Worm (Caenorhabditis elegans) whole organism, early embryonic: ENCODE results near the gene mcm-10.

Source experiments
- B0310.2 ChIP-seq: sonication (generic microtip); optimal IDR thresholded peaks from 2 replicates; lab custom pipeline; 2016; ENCODE audit warnings: mild to moderate bottlenecking, missing genetic modification characterization, missing compliant biosample characterization
- F13C5.2 ChIP-seq: sonication (generic microtip); optimal IDR thresholded peaks from 2 replicates; lab custom pipeline; 2017; ENCODE audit warnings: mild to moderate bottlenecking, missing genetic modification characterization, inconsistent platforms, missing compliant biosample characterization
- aly-1 ChIP-seq: sonication (generic microtip); optimal IDR thresholded peaks from 2 replicates; lab custom pipeline; 2016; ENCODE audit warnings: missing genetic modification characterization, missing compliant biosample characterization
- ceh-13 ChIP-seq: fragments of 200-800 bp; sonication (Bioruptor generic); optimal IDR thresholded peaks from 2 replicates; lab custom pipeline; 2018; ENCODE audit warnings: mild to moderate bottlenecking, missing genetic modification characterization, missing compliant biosample characterization
- ceh-36 ChIP-seq: sonication (generic microtip); optimal IDR thresholded peaks from 2 replicates; lab custom pipeline; 2016; ENCODE audit warnings: missing genetic modification characterization, inconsistent platforms, missing compliant biosample characterization
- ets-7 ChIP-seq: sonication (generic microtip); optimal IDR thresholded peaks from 2 replicates; lab custom pipeline; 2016; ENCODE audit warnings: missing genotype, missing genetic modification characterization, missing compliant biosample characterization
- flt-1 ChIP-seq: fragments of 200-800 bp; sonication (Bioruptor generic); IDR thresholded peaks from 2 replicates; pipeline ENCODE4 v1.3.6; 2022; ENCODE audit warnings: missing genetic modification characterization, missing compliant biosample characterization
- hmbx-1 ChIP-seq: sonication (generic microtip); optimal IDR thresholded peaks from 2 replicates; lab custom pipeline; 2016; ENCODE audit warnings: mild to moderate bottlenecking, missing genetic modification characterization, missing compliant biosample characterization
- hmg-4 ChIP-seq: fragments of 200-800 bp; sonication (Bioruptor generic); optimal IDR thresholded peaks from 2 replicates; lab custom pipeline; 2018; ENCODE audit warnings: mild to moderate bottlenecking, missing genetic modification characterization, missing compliant biosample characterization
- hnd-1 ChIP-seq: sonication (generic microtip); optimal IDR thresholded peaks from 2 replicates; lab custom pipeline; 2016; ENCODE audit warnings: missing genetic modification characterization, missing compliant biosample characterization
- pes-1 ChIP-seq: fragments of 200-800 bp; sonication (Bioruptor generic); IDR thresholded peaks from 2 replicates; pipeline ENCODE4 v1.3.6; 2022; ENCODE audit warnings: missing genetic modification reagents, missing genetic modification characterization, missing compliant biosample characterization
- scrt-1 ChIP-seq: fragments of 200-800 bp; sonication (Bioruptor generic); IDR thresholded peaks from 2 replicates; pipeline ENCODE4 v1.3.6; 2022; ENCODE audit warnings: missing genetic modification characterization, missing compliant biosample characterization
- sea-1 ChIP-seq: fragments of 200-800 bp; sonication (Bioruptor generic); conservative IDR thresholded peaks from 2 replicates; pipeline ENCODE4 v1.3.6; 2022; ENCODE audit warnings: missing genetic modification characterization, missing compliant biosample characterization
- tbx-11 ChIP-seq: fragments of 200-800 bp; sonication (Bioruptor generic); IDR thresholded peaks from 2 replicates; pipeline ENCODE4 v1.3.6; 2022; ENCODE audit warnings: missing genetic modification characterization, missing compliant biosample characterization
- tbx-37 ChIP-seq: fragments of 200-800 bp; sonication (Bioruptor generic); conservative IDR thresholded peaks from 2 replicates; pipeline ENCODE4 v1.3.6; 2022; ENCODE audit warnings: missing genetic modification reagents, missing genetic modification characterization, missing compliant biosample characterization
- tra-4 ChIP-seq: sonication (generic microtip); optimal IDR thresholded peaks from 2 replicates; lab custom pipeline; 2017; ENCODE audit warnings: missing genetic modification characterization, missing compliant biosample characterization

mcm-10 gene

DNA sequence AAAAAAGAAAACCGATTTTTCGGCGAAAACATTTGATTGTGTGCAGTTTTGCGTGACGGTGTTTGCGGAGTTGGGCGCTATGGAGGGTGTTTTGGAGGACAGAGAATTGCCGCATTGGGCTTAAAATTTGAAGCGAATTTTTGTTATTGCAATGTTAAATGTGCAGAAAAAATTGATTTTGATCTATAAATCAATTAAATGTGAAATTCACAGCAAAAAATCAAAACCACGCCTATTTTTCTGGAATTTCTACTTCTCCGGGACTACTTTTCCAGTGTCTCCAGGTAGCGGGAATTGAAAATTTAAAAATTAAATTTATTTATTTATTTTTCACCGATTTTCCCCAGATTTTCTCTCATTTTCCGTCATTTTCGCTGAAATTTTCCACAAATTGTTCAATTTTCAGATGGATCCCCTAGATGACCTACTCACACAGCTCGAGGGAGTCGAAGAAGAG is at the start of gene mcm-10:
Gene mcm-10 (plus strand): TSS at position 407 of the 457 bp plus-strand sequence.
- TF ChIP-seq hnd-1 (tag; lab: Kevin White, UChicago) (peak; percentile 15), flt-1 (peak; percentile 36; the same call in 1 of the 2 replicates), pes-1 (GFP tag; lab: Robert Waterston, UW) (peak; percentile 59), ets-7 (peak; percentile 64), ceh-13 (GFP tag; lab: Kevin White, UChicago) (peak; percentile 37), tra-4 (tag; lab: Kevin White, UChicago) (peak; percentile 35), tbx-37 (GFP tag; lab: Robert Waterston, UW) (peak; percentile 50; the same call in 1 of the 2 replicates), hmg-4 (GFP tag; lab: Kevin White, UChicago) (no peak), tbx-11 (GFP tag; lab: Robert Waterston, UW) (no peak), F13C5.2 (tag; lab: Kevin White, UChicago) (peak; percentile 85), B0310.2 (tag; lab: Kevin White, UChicago) (peak; percentile 37), aly-1 (tag; lab: Kevin White, UChicago) (no peak)

DNA sequence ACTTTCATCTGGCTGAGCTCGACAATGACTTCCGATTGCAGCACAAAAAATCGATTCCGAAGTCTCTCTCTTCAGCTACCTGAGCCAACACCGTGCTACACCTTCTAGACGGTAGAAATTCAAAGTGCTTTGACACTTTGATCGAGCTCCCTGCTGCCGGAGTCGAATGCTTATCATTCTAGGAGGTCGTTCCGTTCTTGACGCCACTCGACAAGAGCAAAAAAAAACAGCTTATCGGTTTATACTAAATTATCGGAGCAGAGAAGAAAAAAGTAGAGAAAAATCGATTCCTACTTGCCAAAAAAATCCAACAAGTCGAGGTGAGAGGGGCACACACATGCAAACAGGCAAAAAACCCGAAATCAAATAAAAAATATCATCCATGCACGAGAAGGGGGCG is 48.8 kb upstream of the mcm-10 start:
- TF ChIP-seq ceh-36 (tag; lab: Kevin White, UChicago): no peak
- no peak for TF ChIP-seq flt-1
- no peak for TF ChIP-seq hmg-4 (GFP tag; lab: Kevin White, UChicago)
- TF ChIP-seq pes-1 (GFP tag; lab: Robert Waterston, UW): no peak
- no peak for TF ChIP-seq sea-1
- TF ChIP-seq tbx-37 (GFP tag; lab: Robert Waterston, UW): no peak
- no peak for TF ChIP-seq hnd-1 (tag; lab: Kevin White, UChicago)
- no peak for TF ChIP-seq hmbx-1 (tag; lab: Kevin White, UChicago)
- no peak for TF ChIP-seq tbx-11 (GFP tag; lab: Robert Waterston, UW)
- TF ChIP-seq aly-1 (tag; lab: Kevin White, UChicago): no peak
- TF ChIP-seq B0310.2 (tag; lab: Kevin White, UChicago): no peak
- no peak for TF ChIP-seq ceh-13 (GFP tag; lab: Kevin White, UChicago)

DNA sequence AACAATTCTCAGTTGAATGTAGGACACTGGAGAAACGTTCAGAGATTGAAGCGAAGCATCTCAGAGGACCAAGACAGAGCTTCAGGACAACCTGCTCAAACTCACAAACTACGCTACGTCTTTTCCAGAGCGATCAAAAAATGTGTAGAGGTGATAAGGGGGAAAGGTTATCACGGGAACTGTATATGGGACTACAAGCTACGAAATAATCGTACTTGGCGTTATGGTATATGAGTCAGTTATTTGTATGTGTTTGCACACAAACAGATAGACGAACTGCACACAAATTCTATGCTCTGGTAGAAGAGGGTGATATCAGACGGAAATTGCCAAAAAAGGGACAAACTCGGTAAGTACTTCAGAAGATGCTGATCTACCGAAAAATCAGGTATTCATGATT is 48.2 kb upstream of the mcm-10 start:
- no peak for TF ChIP-seq flt-1
- no peak for TF ChIP-seq scrt-1 (GFP tag; lab: Robert Waterston, UW)
- no peak for TF ChIP-seq pes-1 (GFP tag; lab: Robert Waterston, UW)
- no peak for TF ChIP-seq F13C5.2 (tag; lab: Kevin White, UChicago)
- no peak for TF ChIP-seq hnd-1 (tag; lab: Kevin White, UChicago)
- no peak for TF ChIP-seq ets-7

DNA sequence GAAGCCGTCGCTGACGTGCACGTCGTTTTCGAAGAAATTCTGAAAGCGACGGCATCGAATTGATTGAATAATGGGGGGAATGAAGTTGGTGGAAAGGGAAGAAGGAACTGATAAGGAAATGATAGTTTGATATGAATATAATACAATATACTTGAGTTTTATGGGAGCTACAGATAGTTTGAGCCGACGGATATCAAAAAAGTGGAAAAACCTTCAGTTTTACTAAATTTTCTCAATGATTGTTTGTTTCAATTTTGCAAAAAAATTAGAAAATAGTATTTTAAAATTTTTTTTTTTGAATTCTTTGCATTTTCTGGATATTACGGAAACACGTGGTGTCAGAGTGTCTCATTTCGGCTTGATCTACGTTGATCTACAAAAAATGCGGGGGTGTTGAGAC is 46.6 kb upstream of the mcm-10 start, which contains the start of gene obr-1:
Gene obr-1 (minus strand): TSS at position 101 of the 400 bp plus-strand sequence.
- TF ChIP-seq scrt-1 (GFP tag; lab: Robert Waterston, UW): no peak
- no peak for TF ChIP-seq sea-1
- no peak for TF ChIP-seq tbx-37 (GFP tag; lab: Robert Waterston, UW)
- no peak for TF ChIP-seq ets-7
- no peak for TF ChIP-seq flt-1
- no peak for TF ChIP-seq ceh-13 (GFP tag; lab: Kevin White, UChicago)
- no peak for TF ChIP-seq hnd-1 (tag; lab: Kevin White, UChicago)

DNA sequence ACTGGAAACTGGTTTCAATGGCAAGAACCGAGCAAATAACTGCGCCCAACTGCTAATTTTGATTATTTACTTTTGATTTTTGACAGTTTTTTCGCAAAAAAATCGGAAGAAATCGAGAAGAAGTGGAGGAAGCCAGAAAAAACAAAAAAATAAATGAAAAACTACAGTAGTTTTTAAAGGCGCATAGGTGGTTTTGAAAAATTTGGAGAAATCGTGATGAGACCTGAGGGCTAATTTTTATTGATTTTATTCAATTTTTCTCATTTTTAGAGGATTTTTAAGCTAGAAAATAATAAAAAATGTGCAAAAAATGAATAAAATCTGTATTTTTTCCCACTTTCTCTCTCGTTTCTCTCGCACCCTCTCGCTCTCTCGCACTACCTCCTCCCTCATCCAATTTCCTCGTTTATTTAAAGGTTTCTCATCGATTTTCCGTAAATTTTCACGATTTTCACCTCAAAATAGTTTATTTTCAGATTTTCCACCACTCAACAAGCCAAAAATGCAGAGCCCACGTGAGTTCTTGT is 42.7 kb upstream of the mcm-10 start, which contains the start of gene Y47D3A.20:
Gene Y47D3A.20 (plus strand): TSS at position 477 of the 527 bp plus-strand sequence.
- TF ChIP-seq tbx-11 (GFP tag; lab: Robert Waterston, UW): no peak
- TF ChIP-seq ets-7: no peak
- no peak for TF ChIP-seq flt-1
- no peak for TF ChIP-seq hmg-4 (GFP tag; lab: Kevin White, UChicago)
- TF ChIP-seq B0310.2 (tag; lab: Kevin White, UChicago): no peak

DNA sequence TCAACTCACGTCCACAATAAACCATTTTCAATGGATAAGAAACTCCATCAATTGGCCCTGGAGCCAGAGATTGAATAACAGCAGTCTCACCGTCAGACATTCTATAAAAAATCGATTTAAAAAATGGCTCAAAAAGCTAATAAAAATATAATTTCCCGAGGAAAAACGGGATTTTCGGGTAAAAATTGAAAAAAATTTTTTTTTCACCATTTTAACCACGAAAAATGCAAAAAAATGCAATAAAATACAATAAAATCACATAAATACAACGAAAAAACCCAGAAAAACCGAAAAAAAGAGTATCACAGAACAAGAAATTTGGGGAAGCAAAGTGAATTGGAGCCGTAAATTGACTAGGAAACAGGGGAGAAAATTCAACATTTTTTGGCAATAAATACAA is 38.6 kb upstream of the mcm-10 start, which contains the start of gene Y47D3A.21:
Gene Y47D3A.21 (minus strand): TSS at position 101 of the 400 bp plus-strand sequence.
- TF ChIP-seq flt-1 (no peak), scrt-1 (GFP tag; lab: Robert Waterston, UW) (no peak), B0310.2 (tag; lab: Kevin White, UChicago) (no peak), ceh-13 (GFP tag; lab: Kevin White, UChicago) (no peak), aly-1 (tag; lab: Kevin White, UChicago) (no peak), pes-1 (GFP tag; lab: Robert Waterston, UW) (no peak), tbx-37 (GFP tag; lab: Robert Waterston, UW) (no peak), tbx-11 (GFP tag; lab: Robert Waterston, UW) (no peak)

DNA sequence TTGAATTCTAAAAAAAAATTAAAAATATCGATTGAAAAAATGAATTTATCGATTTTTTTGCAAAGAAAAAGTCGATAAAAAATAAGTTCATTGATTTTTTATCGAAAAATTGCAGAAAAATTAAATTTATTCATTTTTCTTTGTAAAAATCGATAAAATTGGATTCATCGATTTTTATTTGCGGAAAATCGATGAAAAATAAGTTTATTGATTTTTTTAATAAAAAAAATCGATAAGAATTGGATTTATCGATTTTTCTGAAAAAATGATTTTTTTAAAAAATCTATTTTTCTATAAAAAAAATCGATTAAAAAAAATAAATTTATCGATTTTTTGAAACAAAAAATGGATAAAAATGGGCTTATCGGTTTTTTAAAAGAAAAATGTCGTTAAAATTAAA is 37.4 kb upstream of the mcm-10 start:
- TF ChIP-seq tbx-11 (GFP tag; lab: Robert Waterston, UW) (no peak), flt-1 (no peak), tra-4 (tag; lab: Kevin White, UChicago) (no peak), B0310.2 (tag; lab: Kevin White, UChicago) (no peak), pes-1 (GFP tag; lab: Robert Waterston, UW) (no peak), sea-1 (no peak), ceh-36 (tag; lab: Kevin White, UChicago) (no peak), hmbx-1 (tag; lab: Kevin White, UChicago) (no peak), ets-7 (no peak), F13C5.2 (tag; lab: Kevin White, UChicago) (no peak), hmg-4 (GFP tag; lab: Kevin White, UChicago) (no peak)

DNA sequence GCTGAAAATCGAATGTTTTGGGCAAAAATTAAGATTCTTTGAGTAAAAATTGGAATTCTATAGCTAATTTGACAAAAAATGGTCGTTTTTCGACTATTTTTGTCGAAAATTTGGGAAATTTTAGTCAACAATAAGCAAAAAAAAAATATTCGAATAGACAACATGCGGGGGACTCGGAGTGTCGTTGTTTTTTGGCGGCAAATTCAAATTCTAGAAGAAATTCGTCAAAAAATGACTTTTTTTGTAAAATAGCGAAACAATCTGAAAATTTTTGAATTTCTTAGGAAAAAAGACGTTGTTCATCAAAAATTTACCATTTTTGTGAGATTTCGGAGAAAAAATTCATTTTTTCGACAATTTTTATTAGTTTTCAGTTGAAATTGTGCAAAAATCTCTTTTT is 33.7 kb upstream of the mcm-10 start:
- TF ChIP-seq tra-4 (tag; lab: Kevin White, UChicago) (no peak), pes-1 (GFP tag; lab: Robert Waterston, UW) (no peak), sea-1 (no peak), tbx-37 (GFP tag; lab: Robert Waterston, UW) (no peak), F13C5.2 (tag; lab: Kevin White, UChicago) (no peak), scrt-1 (GFP tag; lab: Robert Waterston, UW) (no peak), flt-1 (no peak)
